Worm (Caenorhabditis elegans): Measurements from ENCODE around the gene sra-13.

ce11 chrII:8437035-8437434, 29.6 kb downstream of the sra-13 start, which contains the start of gene acp-3:
- TF ChIP-seq elt-3 (tag; optimal IDR thresholded peaks at IDR 0.05) = no peak
- TF ChIP-seq snpc-4 (tag; optimal IDR thresholded peaks at IDR 0.05) = no peak
- TF ChIP-seq fos-1 (tag; optimal IDR thresholded peaks at IDR 0.05) = no peak
- no peak for TF ChIP-seq ztf-4 (tag; optimal IDR thresholded peaks at IDR 0.05)
